Worm (Caenorhabditis elegans): ENCODE results near the gene glna-2.

DNA sequence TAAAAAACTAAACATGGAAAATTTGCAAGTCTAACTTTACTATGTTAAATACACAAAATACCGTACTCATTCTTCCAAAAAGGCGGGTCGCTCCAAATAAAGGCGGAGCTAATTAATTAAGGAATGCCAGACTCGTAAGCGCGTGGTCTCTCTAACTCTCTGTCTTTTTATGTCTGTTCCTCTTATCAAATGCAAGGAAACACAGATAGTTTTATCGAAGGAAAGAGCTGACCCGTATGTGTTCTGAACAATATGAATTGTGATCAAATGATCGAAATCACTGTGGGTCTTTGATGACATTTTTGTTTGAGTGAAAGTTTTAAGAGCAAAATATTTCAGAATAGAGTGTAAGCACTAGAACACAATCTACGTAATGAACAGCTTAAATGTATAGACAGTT, 7.0 kb upstream of the glna-2 start:
- TF ChIP-seq sea-1 (GFP tag; conservative IDR thresholded peaks at IDR 0.05) (no peak), pes-1 (GFP tag; IDR thresholded peaks at IDR 0.05) (no peak), hnd-1 (tag; optimal IDR thresholded peaks at IDR 0.05) (no peak), ama-1 (optimal IDR thresholded peaks at IDR 0.05) (no peak), flt-1 (GFP tag; IDR thresholded peaks at IDR 0.05) (no peak)

Data from whole organism, early embryonic.